Fruit fly (Drosophila melanogaster): ENCODE results near the gene CG33922.
A peak's percentile ranks its signal among the peaks of the same experiment; 100 is the strongest.

- TF ChIP-seq CG8301 (tag; optimal IDR thresholded peaks at IDR 0.05) (peak; percentile 12), CG8159 (tag; optimal IDR thresholded peaks at IDR 0.05) (no peak), Pif1A (GFP tag; optimal IDR thresholded peaks at IDR 0.05) (peak; percentile 7), CG9948 (tag; optimal IDR thresholded peaks at IDR 0.05) (no peak), CG10348 (GFP tag; IDR thresholded peaks at IDR 0.05) (no peak), CG32121 (GFP tag; IDR thresholded peaks at IDR 0.05) (no peak)
These were observed 49.6 kb upstream of the CG33922 start for dm6 chr2L:1393611-1394010.
